Worm (Caenorhabditis elegans) whole organism, midembryonic: ENCODE measurements around the gene his-73.

Source experiments
- T22C8.4 ChIP-seq: fragments of 200-800 bp; sonication (Bioruptor generic); IDR thresholded peaks from 2 replicates; pipeline ENCODE4 v1.3.6; 2022; ENCODE audit warnings: missing genetic modification characterization, missing compliant biosample characterization
- cog-1 ChIP-seq: sonication (generic microtip); optimal IDR thresholded peaks from 2 replicates; lab custom pipeline; 2016; ENCODE audit warnings: missing genetic modification characterization, missing compliant biosample characterization
- med-1 ChIP-seq: sonication (generic microtip); optimal IDR thresholded peaks from 2 replicates; lab custom pipeline; 2017; ENCODE audit warnings: missing genetic modification characterization, mild to moderate bottlenecking, missing compliant biosample characterization, antibody characterized with exemption, missing genetic modification reagents; ENCODE audit not compliant: insufficient read depth
- ztf-29 ChIP-seq: fragments of 200-800 bp; sonication (Bioruptor generic); IDR thresholded peaks from 2 replicates; pipeline ENCODE4 v1.3.6; 2022; ENCODE audit warnings: missing genetic modification reagents, missing genetic modification characterization, missing compliant biosample characterization

- TF ChIP-seq med-1 (GFP tag; lab: Kevin White, UChicago): no peak
- no peak for TF ChIP-seq T22C8.4 (GFP tag; lab: Robert Waterston, UW)
- TF ChIP-seq ztf-29: no peak
- TF ChIP-seq cog-1 (tag; lab: Kevin White, UChicago): no peak
Measured at ce11 chrII:13159869-13160268, 23.6 kb upstream of the his-73 start.
